Worm (Caenorhabditis elegans): Measurements from ENCODE around the gene mks-2.

DNA sequence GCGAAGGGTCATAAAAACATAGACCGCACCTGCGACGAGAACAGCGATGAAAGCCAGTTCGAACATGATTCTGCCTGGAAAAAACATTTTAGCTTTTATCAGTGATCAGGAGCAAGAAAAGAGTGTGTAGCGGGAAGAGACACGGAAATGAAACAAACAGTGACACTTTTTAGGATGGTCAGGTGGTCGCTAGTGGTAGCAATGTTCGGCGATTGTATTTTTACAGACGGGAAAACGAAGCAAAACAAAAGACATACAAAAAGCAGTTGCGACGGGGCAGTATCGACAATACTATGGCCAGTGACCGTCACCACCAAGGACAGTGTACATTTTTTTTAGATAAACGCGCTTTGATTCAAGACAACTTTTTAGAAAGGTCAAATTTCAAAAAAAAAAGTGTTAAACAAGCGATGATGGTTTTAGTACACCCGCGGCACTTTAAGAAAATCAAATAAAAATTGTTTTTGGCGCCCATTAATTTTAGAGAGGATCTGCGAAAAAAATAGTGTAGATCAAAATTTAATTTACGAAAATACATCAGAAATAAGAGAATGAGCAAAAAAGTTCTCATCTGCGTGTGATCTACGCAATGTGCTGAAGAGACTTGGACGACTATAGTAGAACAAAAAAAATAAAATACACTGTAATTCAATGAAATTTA, 16.3 kb upstream of the mks-2 start, which contains the start of gene T24H7.9:
- TF ChIP-seq lin-39 (tag; optimal IDR thresholded peaks at IDR 0.05) (no peak), skn-1 (tag; optimal IDR thresholded peaks at IDR 0.05) (no peak), nhr-237 (tag; optimal IDR thresholded peaks at IDR 0.05) (no peak), fkh-10 (GFP tag; optimal IDR thresholded peaks at IDR 0.05) (no peak), egl-27 (tag; optimal IDR thresholded peaks at IDR 0.05) (no peak), hlh-4 (tag; optimal IDR thresholded peaks at IDR 0.05) (no peak), snu-23 (GFP tag; optimal IDR thresholded peaks at IDR 0.05) (no peak), tbx-2 (tag; optimal IDR thresholded peaks at IDR 0.05) (no peak)
